Fruit fly (Drosophila melanogaster): Measurements from ENCODE around the gene CG17896.

The CG17896 gene

DNA sequence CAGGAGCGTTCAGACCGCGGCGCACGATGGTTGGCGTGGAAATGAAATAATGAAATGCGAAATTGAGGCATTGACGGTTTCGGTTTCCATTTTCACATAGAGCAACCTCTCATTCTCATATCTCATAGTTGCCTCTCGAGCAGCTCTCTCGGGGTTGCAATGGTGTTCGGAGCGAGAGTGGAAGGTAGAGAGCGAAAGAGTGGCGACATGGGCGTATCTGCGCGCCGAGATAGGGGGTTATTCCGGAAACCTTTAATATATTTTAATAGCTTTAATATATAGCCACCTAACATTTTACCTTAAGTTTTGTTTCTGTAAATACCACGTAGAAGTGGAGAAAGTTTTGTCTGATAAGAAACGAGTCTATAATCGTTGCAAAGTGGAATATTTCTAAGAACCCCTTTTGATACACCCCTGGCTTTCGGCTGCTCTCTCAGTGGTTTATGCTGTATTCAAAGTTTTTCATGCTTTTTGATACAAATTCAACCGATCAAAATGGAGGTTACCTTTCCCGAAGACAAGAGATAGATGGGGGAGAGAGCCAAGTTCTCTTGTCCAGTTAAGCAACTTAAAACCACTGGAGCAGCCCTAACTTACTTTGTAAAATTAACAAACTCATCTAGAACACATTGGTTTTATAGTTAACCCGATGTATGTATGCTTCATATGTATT lies 30.0 kb upstream of the CG17896 start, which contains the start of gene elav (continued):
- TF ChIP-seq croc (GFP tag; conservative IDR thresholded peaks at IDR 0.05) = peak; percentile 97
- TF ChIP-seq D19A (tag; optimal IDR thresholded peaks at IDR 0.05) = peak; percentile 97
- TF ChIP-seq chinmo (GFP tag; IDR thresholded peaks at IDR 0.05; ENCODE audit: partially characterized antibody) = no peak
- TF ChIP-seq CG34224 (GFP tag; IDR thresholded peaks at IDR 0.05; ENCODE audit: partially characterized antibody) = peak; percentile 41; the same call in 1 of the 3 replicates
- peak; percentile 96 for TF ChIP-seq CG18764 (GFP tag; optimal IDR thresholded peaks at IDR 0.05)
- peak; percentile 98 for TF ChIP-seq sqz (GFP tag; optimal IDR thresholded peaks at IDR 0.05)
- TF ChIP-seq CG8359 (GFP tag; optimal IDR thresholded peaks at IDR 0.05; ENCODE audit: borderline replicate concordance) = peak; percentile 92
- peak; percentile 99 for TF ChIP-seq Drgx (GFP tag; IDR thresholded peaks at IDR 0.05)
- peak; percentile 96 for TF ChIP-seq peb (GFP tag; IDR thresholded peaks at IDR 0.05)
- peak; percentile 98 for TF ChIP-seq CG6689 (GFP tag; IDR thresholded peaks at IDR 0.05)
- TF ChIP-seq bigmax (GFP tag; optimal IDR thresholded peaks at IDR 0.05) = peak; percentile 77
- TF ChIP-seq Gug (GFP tag; IDR thresholded peaks at IDR 0.05) = peak; percentile 97
- peak; percentile 94 for TF ChIP-seq NK7.1 (GFP tag; optimal IDR thresholded peaks at IDR 0.05)
- peak; percentile 98 for TF ChIP-seq grau (tag; optimal IDR thresholded peaks at IDR 0.05)
- TF ChIP-seq CG15514 (GFP tag; optimal IDR thresholded peaks at IDR 0.05) = peak; percentile 94
- TF ChIP-seq CG16863 (GFP tag; optimal IDR thresholded peaks at IDR 0.05) = peak; percentile 96
- TF ChIP-seq CG15269 (tag; optimal IDR thresholded peaks at IDR 0.05) = peak; percentile 99
- TF ChIP-seq ap (GFP tag; IDR thresholded peaks at IDR 0.05) = peak; percentile 96
- TF ChIP-seq odd (GFP tag; optimal IDR thresholded peaks at IDR 0.05) = peak; percentile 99
- peak; percentile 94 for TF ChIP-seq Antp (GFP tag; optimal IDR thresholded peaks at IDR 0.05)
- TF ChIP-seq CG3838 (GFP tag; optimal IDR thresholded peaks at IDR 0.05) = peak; percentile 95
- TF ChIP-seq zen (tag; optimal IDR thresholded peaks at IDR 0.05) = peak; percentile 98
- peak; percentile 99 for TF ChIP-seq Oli (tag; optimal IDR thresholded peaks at IDR 0.05)
- peak; percentile 96 for TF ChIP-seq CG12071 (GFP tag; optimal IDR thresholded peaks at IDR 0.05)
- TF ChIP-seq CG31441 (GFP tag; IDR thresholded peaks at IDR 0.05) = peak; percentile 99
- TF ChIP-seq Fer1 (GFP tag; optimal IDR thresholded peaks at IDR 0.05) = peak; percentile 100
- TF ChIP-seq Ptx1 (GFP tag; IDR thresholded peaks at IDR 0.05) = peak; percentile 98
- TF ChIP-seq salm (tag; optimal IDR thresholded peaks at IDR 0.05) = peak; percentile 97
- TF ChIP-seq D19B (GFP tag; optimal IDR thresholded peaks at IDR 0.05) = peak; percentile 95
- TF ChIP-seq gsb (GFP tag; IDR thresholded peaks at IDR 0.05) = peak; percentile 98
- peak; percentile 96 for TF ChIP-seq bowl (GFP tag; IDR thresholded peaks at IDR 0.05)
- TF ChIP-seq Opbp (GFP tag; IDR thresholded peaks at IDR 0.05; ENCODE audit: partially characterized antibody) = no peak
- peak; percentile 99 for TF ChIP-seq CG6854 (GFP tag; optimal IDR thresholded peaks at IDR 0.05)
- TF ChIP-seq twi (tag; optimal IDR thresholded peaks at IDR 0.05) = peak; percentile 97
- TF ChIP-seq Max (GFP tag; optimal IDR thresholded peaks at IDR 0.05) = peak; percentile 97
- peak; percentile 82; the same call in 2 of the 3 replicates for TF ChIP-seq z (GFP tag; IDR thresholded peaks at IDR 0.05)
- TF ChIP-seq da (GFP tag; optimal IDR thresholded peaks at IDR 0.05) = peak; percentile 67
- peak; percentile 99 for TF ChIP-seq CG4404 (GFP tag; IDR thresholded peaks at IDR 0.05)
- peak; percentile 99 for TF ChIP-seq Meics (GFP tag; optimal IDR thresholded peaks at IDR 0.05)
- no peak for TF ChIP-seq CG16813 (GFP tag; IDR thresholded peaks at IDR 0.05; ENCODE audit: partially characterized antibody)
- peak; percentile 98 for TF ChIP-seq CG2875 (GFP tag; optimal IDR thresholded peaks at IDR 0.05)
- TF ChIP-seq CG5180 (GFP tag; optimal IDR thresholded peaks at IDR 0.05) = peak; percentile 93
- TF ChIP-seq Dad (GFP tag; optimal IDR thresholded peaks at IDR 0.05) = peak; percentile 95
- TF ChIP-seq sna (GFP tag; IDR thresholded peaks at IDR 0.05; ENCODE audit: partially characterized antibody) = 0 out of 2 replicates have a peak, but pooled peaks have one; percentile 21
- peak; percentile 85 for TF ChIP-seq HmgD (GFP tag; optimal IDR thresholded peaks at IDR 0.05)
- peak; percentile 49; the same call in 1 of the 2 replicates for TF ChIP-seq ato (GFP tag; IDR thresholded peaks at IDR 0.05; ENCODE audit: partially characterized antibody)
- TF ChIP-seq gro (GFP tag; optimal IDR thresholded peaks at IDR 0.05) = peak; percentile 97
- peak; percentile 98 for TF ChIP-seq CG9215 (GFP tag; IDR thresholded peaks at IDR 0.05)
- peak; percentile 99 for TF ChIP-seq HHEX (GFP tag; optimal IDR thresholded peaks at IDR 0.05)

Measured in whole organism, embryonic.